Worm (Caenorhabditis elegans) whole organism, L1 larva: ENCODE measurements around the gene ZK682.7.

Experiments used
- C34B4.2 ChIP-seq: sonication (generic microtip); optimal IDR thresholded peaks from 2 replicates; lab custom pipeline; 2017; ENCODE audit warnings: mild to moderate bottlenecking, missing genetic modification characterization, missing compliant biosample characterization
- alr-1 ChIP-seq: fragments of 200-800 bp; sonication (Bioruptor generic); optimal IDR thresholded peaks from 2 replicates; lab custom pipeline; 2018; ENCODE audit warnings: borderline replicate concordance, mild to moderate bottlenecking, missing genetic modification characterization, missing compliant biosample characterization
- ama-1 ChIP-seq: fragments of 150-350 bp; optimal IDR thresholded peaks from 2 replicates; lab custom pipeline; 2014
- ceh-63 ChIP-seq: fragments of 200-800 bp; sonication (Bioruptor generic); optimal IDR thresholded peaks from 2 replicates; lab custom pipeline; 2018; ENCODE audit warnings: mild to moderate bottlenecking, missing genetic modification characterization, missing compliant biosample characterization
- ceh-82 ChIP-seq, 3 experiments: fragments of 150-350 bp in 1 of 3; sonication (generic microtip) in 2 of 3; optimal IDR thresholded peaks; 2 replicates each; lab custom pipeline; 2014 to 2017; ENCODE audit warnings: missing biosample characterization in 3 of 3, missing genetic modification characterization in 3 of 3
- ceh-88 ChIP-seq: fragments of 200-800 bp; sonication (Bioruptor generic); IDR thresholded peaks from 2 replicates; pipeline ENCODE4 v1.3.6; 2022; ENCODE audit warnings: missing genetic modification characterization, missing compliant biosample characterization
- ceh-90 ChIP-seq: sonication (generic microtip); optimal IDR thresholded peaks from 2 replicates; lab custom pipeline; 2016; ENCODE audit warnings: missing genetic modification characterization, missing compliant biosample characterization
- efl-1 ChIP-seq, 4 experiments: fragments of 150-350 bp; optimal IDR thresholded peaks in 3 of 4; peaks in 1 of 4; 1 replicate in 1 of 4; 2 replicates in 3 of 4; lab custom pipeline; 2014; ENCODE audit warnings: missing biosample characterization in 2 of 4, missing genetic modification characterization in 2 of 4, missing genetic modification reagents in 2 of 4
- efl-3 ChIP-seq: fragments of 200-800 bp; sonication (Bioruptor generic); optimal IDR thresholded peaks from 2 replicates; lab custom pipeline; 2018; ENCODE audit warnings: mild to moderate bottlenecking, missing genetic modification characterization, missing compliant biosample characterization
- elt-2 ChIP-seq: sonication (generic microtip); optimal IDR thresholded peaks from 2 replicates; lab custom pipeline; 2016; ENCODE audit warnings: missing genetic modification characterization, mild to moderate bottlenecking, inconsistent platforms, missing compliant biosample characterization, missing genetic modification reagents
- ets-5 ChIP-seq: fragments of 200-800 bp; sonication (Bioruptor generic); IDR thresholded peaks from 2 replicates; pipeline ENCODE4 v1.3.6; 2022; ENCODE audit warnings: missing genetic modification characterization, missing compliant biosample characterization
- fkh-10 ChIP-seq: sonication (generic microtip); optimal IDR thresholded peaks from 2 replicates; lab custom pipeline; 2017; ENCODE audit warnings: missing biosample characterization, missing genetic modification reagents, missing genetic modification characterization
- fkh-4 ChIP-seq: sonication (generic microtip); optimal IDR thresholded peaks from 2 replicates; lab custom pipeline; 2016; ENCODE audit warnings: missing compliant biosample characterization, missing genetic modification characterization, borderline replicate concordance
- fkh-8 ChIP-seq: sonication (generic microtip); optimal IDR thresholded peaks from 2 replicates; lab custom pipeline; 2016; ENCODE audit warnings: mild to moderate bottlenecking, missing genetic modification characterization, missing compliant biosample characterization
- fos-1 ChIP-seq: fragments of 150-350 bp; optimal IDR thresholded peaks from 2 replicates; lab custom pipeline; 2014; ENCODE audit warnings: missing biosample characterization, missing genetic modification characterization
- hlh-4 ChIP-seq: sonication (generic microtip); optimal IDR thresholded peaks from 2 replicates; lab custom pipeline; 2016; ENCODE audit warnings: mild to moderate bottlenecking, missing genetic modification characterization, missing compliant biosample characterization
- hpl-2 ChIP-seq: fragments of 150-350 bp; optimal IDR thresholded peaks from 2 replicates; lab custom pipeline; 2014; ENCODE audit warnings: missing biosample characterization, missing genetic modification reagents, missing genetic modification characterization
- irx-1 ChIP-seq: sonication (generic microtip); optimal IDR thresholded peaks from 2 replicates; lab custom pipeline; 2016; ENCODE audit warnings: missing genetic modification characterization, missing compliant biosample characterization
- jun-1 ChIP-seq: fragments of 150-350 bp; optimal IDR thresholded peaks from 2 replicates; lab custom pipeline; 2014; ENCODE audit warnings: missing biosample characterization, missing genetic modification reagents, missing genetic modification characterization
- lin-15B ChIP-seq: fragments of 150-350 bp; sonication (generic microtip); optimal IDR thresholded peaks from 3 replicates; lab custom pipeline; 2014; ENCODE audit warnings: missing biosample characterization, missing genetic modification characterization
- lin-39 ChIP-seq: fragments of 150-350 bp; optimal IDR thresholded peaks from 2 replicates; lab custom pipeline; 2014; ENCODE audit warnings: missing biosample characterization, missing genetic modification reagents, missing genetic modification characterization
- lir-3 ChIP-seq: sonication (generic microtip); optimal IDR thresholded peaks from 2 replicates; lab custom pipeline; 2016; ENCODE audit warnings: mild to moderate bottlenecking, missing genetic modification characterization, moderate library complexity, missing compliant biosample characterization; ENCODE audit not compliant: poor library complexity
- mab-9 ChIP-seq: fragments of 200-800 bp; sonication (Bioruptor generic); IDR thresholded peaks from 2 replicates; pipeline ENCODE4 v1.3.6; 2022; ENCODE audit warnings: missing genetic modification reagents, missing genetic modification characterization, missing compliant biosample characterization
- mdl-1 ChIP-seq, 2 experiments: fragments of 150-350 bp; optimal IDR thresholded peaks; 2 replicates each; lab custom pipeline; 2014 to 2017; ENCODE audit warnings: missing biosample characterization in 2 of 2, missing genetic modification characterization in 2 of 2, inconsistent platforms in 1 of 2
- nhr-11 ChIP-seq: fragments of 150-350 bp; optimal IDR thresholded peaks from 2 replicates; lab custom pipeline; 2014; ENCODE audit warnings: missing biosample characterization, missing genetic modification characterization
- nhr-12 ChIP-seq: sonication (generic microtip); optimal IDR thresholded peaks from 2 replicates; lab custom pipeline; 2017; ENCODE audit warnings: missing biosample characterization, missing genetic modification characterization
- nhr-19 ChIP-seq: fragments of 200-800 bp; sonication (Bioruptor generic); conservative IDR thresholded peaks from 2 replicates; pipeline ENCODE4 v1.3.6; 2022; ENCODE audit warnings: missing genetic modification characterization, missing compliant biosample characterization
- nhr-28 ChIP-seq: fragments of 150-350 bp; optimal IDR thresholded peaks from 2 replicates; lab custom pipeline; 2014; ENCODE audit warnings: missing biosample characterization, missing genetic modification characterization
- nhr-71 ChIP-seq: sonication (generic microtip); optimal IDR thresholded peaks from 2 replicates; lab custom pipeline; 2016; ENCODE audit warnings: mild to moderate bottlenecking, missing genetic modification characterization, moderate library complexity, missing compliant biosample characterization
- nhr-76 ChIP-seq: sonication (generic microtip); optimal IDR thresholded peaks from 2 replicates; lab custom pipeline; 2017; ENCODE audit warnings: missing biosample characterization, missing genetic modification characterization
- nhr-84 ChIP-seq: sonication (generic microtip); optimal IDR thresholded peaks from 2 replicates; lab custom pipeline; 2017; ENCODE audit warnings: missing biosample characterization, missing genetic modification characterization
- pag-3 ChIP-seq: sonication (generic microtip); optimal IDR thresholded peaks from 2 replicates; lab custom pipeline; 2017; ENCODE audit warnings: missing genetic modification characterization, mild to moderate bottlenecking, missing compliant biosample characterization, antibody characterized with exemption, borderline replicate concordance; ENCODE audit not compliant: insufficient read depth
- pqm-1 ChIP-seq: sonication (generic microtip); optimal IDR thresholded peaks from 3 replicates; lab custom pipeline; 2017; ENCODE audit warnings: missing biosample characterization, missing genetic modification characterization
- rnt-1 ChIP-seq: sonication (generic microtip); optimal IDR thresholded peaks from 2 replicates; lab custom pipeline; 2016; ENCODE audit warnings: mild to moderate bottlenecking, missing genetic modification characterization, moderate library complexity, missing compliant biosample characterization
- snpc-4 ChIP-seq: fragments of 150-350 bp; optimal IDR thresholded peaks from 2 replicates; lab custom pipeline; 2014; ENCODE audit warnings: missing biosample characterization, missing genetic modification characterization
- snu-23 ChIP-seq: sonication (generic microtip); optimal IDR thresholded peaks from 2 replicates; lab custom pipeline; 2016; ENCODE audit warnings: missing genetic modification characterization, missing compliant biosample characterization
- sptf-1 ChIP-seq: fragments of 150-350 bp; optimal IDR thresholded peaks from 2 replicates; lab custom pipeline; 2014; ENCODE audit warnings: missing biosample characterization, missing genetic modification characterization
- sup-37 ChIP-seq: fragments of 200-800 bp; sonication (Bioruptor generic); optimal IDR thresholded peaks from 2 replicates; lab custom pipeline; 2018; ENCODE audit warnings: mild to moderate bottlenecking, missing genetic modification characterization, missing compliant biosample characterization
- tbx-2 ChIP-seq: sonication (generic microtip); optimal IDR thresholded peaks from 2 replicates; lab custom pipeline; 2016; ENCODE audit warnings: missing genetic modification characterization, missing compliant biosample characterization
- tlp-1 ChIP-seq: fragments of 150-350 bp; optimal IDR thresholded peaks from 2 replicates; lab custom pipeline; 2014; ENCODE audit warnings: missing biosample characterization, missing genetic modification characterization
- unc-130 ChIP-seq: fragments of 150-350 bp; optimal IDR thresholded peaks from 2 replicates; lab custom pipeline; 2017; ENCODE audit warnings: missing biosample characterization, missing genetic modification characterization, inconsistent platforms
- unc-62 ChIP-seq: fragments of 150-350 bp; optimal IDR thresholded peaks from 2 replicates; lab custom pipeline; 2014; ENCODE audit warnings: missing biosample characterization, missing genetic modification reagents, missing genetic modification characterization
- xbp-1 ChIP-seq: sonication (generic microtip); optimal IDR thresholded peaks from 2 replicates; lab custom pipeline; 2016; ENCODE audit warnings: missing genetic modification characterization, missing compliant biosample characterization
- zag-1 ChIP-seq: fragments of 150-350 bp; optimal IDR thresholded peaks from 2 replicates; lab custom pipeline; 2014; ENCODE audit warnings: missing biosample characterization, missing genetic modification characterization
- ztf-11 ChIP-seq, 2 experiments: sonication (generic microtip); optimal IDR thresholded peaks; 2 replicates each; lab custom pipeline; 2016 to 2017; ENCODE audit warnings: missing genetic modification characterization in 2 of 2, missing biosample characterization in 1 of 2, missing compliant biosample characterization in 1 of 2
- ztf-4 ChIP-seq: fragments of 150-350 bp; optimal IDR thresholded peaks from 2 replicates; lab custom pipeline; 2014; ENCODE audit warnings: missing biosample characterization, missing genetic modification characterization

Gene ZK682.7

DNA sequence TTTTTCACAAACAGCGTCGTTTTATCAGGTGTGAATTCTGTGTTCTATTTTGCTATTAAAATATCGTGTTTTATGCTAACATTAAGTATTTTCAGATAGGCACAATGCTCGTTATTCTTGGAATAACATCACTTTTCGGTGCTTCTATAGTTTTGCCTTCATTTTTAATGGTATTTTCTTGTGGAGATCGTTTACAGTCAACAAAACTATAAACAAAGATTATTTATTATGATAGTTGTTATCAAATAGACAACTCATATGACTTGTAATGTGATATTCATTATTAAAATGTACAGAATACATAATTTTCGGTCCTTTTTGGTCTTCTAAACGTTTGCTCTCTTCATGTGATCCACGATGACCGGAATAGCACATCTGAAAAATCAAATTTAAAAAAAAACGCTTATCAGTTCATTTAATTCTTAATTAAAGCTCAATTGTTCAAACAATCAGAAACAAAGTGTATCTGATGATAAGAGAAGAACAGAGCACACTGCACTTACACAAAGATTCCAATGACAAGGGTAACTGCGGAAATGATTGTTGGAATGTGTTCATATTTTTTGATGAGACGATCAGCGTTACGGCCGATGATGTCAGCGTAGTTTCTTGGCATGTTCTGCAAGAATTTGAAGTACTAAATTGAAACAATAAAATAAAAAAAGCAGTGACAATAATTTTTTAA is 37.8 kb downstream of the ZK682.7 start, which contains the start of gene F07C3.9:
TSS of gene F07C3.9 (minus strand) at position 635 of the 685 bp plus-strand sequence.
- TF ChIP-seq efl-1 (optimal IDR thresholded peaks at IDR 0.05; lab: Kevin White, UChicago), result no peak
- peak in 1 of 2 experiments; percentile 23 for TF ChIP-seq efl-1 (GFP tag; optimal IDR thresholded peaks at IDR 0.05 in 1 of 2; lab: Kevin White, UChicago)
- no peak for TF ChIP-seq ceh-63 (GFP tag; lab: Kevin White, UChicago)
- TF ChIP-seq elt-2, result peak; percentile 77
- TF ChIP-seq tbx-2 (tag; lab: Kevin White, UChicago), result no peak
- TF ChIP-seq fkh-10 (GFP tag; lab: Kevin White, UChicago), result no peak
- no peak for TF ChIP-seq fos-1 (tag; lab: Kevin White, UChicago)
- no peak for TF ChIP-seq nhr-84

DNA sequence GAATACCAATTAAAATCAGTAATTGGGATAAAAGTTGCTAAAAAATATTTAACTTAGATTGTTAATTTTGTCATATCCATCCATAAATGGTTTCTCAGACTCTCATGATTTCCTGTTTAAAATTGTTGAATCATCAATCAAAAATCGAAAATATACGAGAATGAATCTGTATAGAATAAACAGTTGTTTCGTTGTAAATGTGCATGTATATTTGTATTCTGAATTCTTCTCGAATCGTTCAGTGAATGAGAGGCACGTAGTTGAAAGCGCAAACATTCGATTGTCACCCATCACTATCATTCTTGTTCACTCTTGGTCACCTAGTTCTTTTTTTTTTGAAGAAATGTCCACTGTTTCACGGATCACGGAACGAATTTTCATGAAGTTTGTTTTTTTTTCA is 42.0 kb downstream of the ZK682.7 start, which contains the start of gene ptd-2:
TSS of gene ptd-2 (plus strand) at position 301 of the 400 bp plus-strand sequence.
- TF ChIP-seq zag-1 (tag; lab: Kevin White, UChicago) (no peak), nhr-11 (tag; lab: Kevin White, UChicago) (no peak), ztf-11 (tag; optimal IDR thresholded peaks at IDR 0.05; lab: Kevin White, UChicago) (no peak), nhr-71 (no peak), mab-9 (no peak), C34B4.2 (tag; lab: Kevin White, UChicago) (no peak), efl-3 (GFP tag; lab: Kevin White, UChicago) (no peak), snu-23 (GFP tag; lab: Kevin White, UChicago) (no peak), ceh-63 (GFP tag; lab: Kevin White, UChicago) (no peak)

DNA sequence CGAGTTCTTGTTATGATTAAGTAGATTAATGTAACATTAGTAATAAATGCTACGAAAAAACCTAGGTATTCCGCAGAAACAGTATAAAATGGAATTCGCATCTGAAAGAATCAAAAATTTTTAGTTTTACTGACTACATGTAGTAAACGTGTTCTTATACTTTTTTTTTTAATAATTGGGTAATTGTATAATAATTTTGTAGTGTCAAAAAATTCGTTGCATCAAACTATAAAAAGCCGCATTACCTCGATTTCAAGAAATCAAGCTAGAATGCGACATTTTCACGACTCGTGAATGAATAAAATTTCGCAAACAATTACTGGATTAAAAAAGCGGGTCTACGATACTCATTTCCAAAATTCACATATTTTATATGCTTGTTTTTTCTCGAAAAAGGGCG is 42.8 kb downstream of the ZK682.7 start, which contains the start of gene str-94:
TSS of gene str-94 (minus strand) at position 101 of the 400 bp plus-strand sequence.
- TF ChIP-seq lin-15B, result no peak
- TF ChIP-seq irx-1, result no peak
- TF ChIP-seq unc-130 (tag; lab: Kevin White, UChicago), result no peak
- TF ChIP-seq snpc-4 (tag; lab: Kevin White, UChicago), result no peak
- no peak for TF ChIP-seq alr-1 (tag; lab: Kevin White, UChicago)

DNA sequence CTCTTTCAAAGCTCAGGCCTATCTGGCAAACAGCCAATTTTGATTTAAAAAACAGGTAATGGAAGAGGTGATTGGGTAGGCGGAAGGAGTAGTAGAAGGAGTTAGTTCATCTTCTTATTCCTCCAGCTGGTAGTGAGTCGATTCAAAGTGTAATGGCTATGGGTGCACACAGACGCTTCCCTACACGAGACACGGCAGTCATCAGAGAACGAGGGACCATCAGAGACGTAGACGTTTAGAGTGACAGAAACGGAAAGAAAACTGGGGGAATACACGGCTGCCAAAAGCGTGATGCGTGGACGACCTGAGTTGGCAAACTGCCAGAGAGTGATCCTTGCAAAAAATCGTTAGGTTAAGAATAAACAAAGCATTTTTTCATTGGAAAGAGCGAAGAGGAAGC is 44.5 kb downstream of the ZK682.7 start:
- TF ChIP-seq lin-39, result no peak
- TF ChIP-seq ets-5 (GFP tag; lab: Robert Waterston, UW), result no peak
- TF ChIP-seq ztf-4 (tag; lab: Kevin White, UChicago), result no peak
- no peak for TF ChIP-seq sup-37 (GFP tag; lab: Kevin White, UChicago)
- no peak for TF ChIP-seq ceh-90 (tag; lab: Kevin White, UChicago)
- TF ChIP-seq fkh-4, result no peak
- TF ChIP-seq ceh-88 (GFP tag; lab: Robert Waterston, UW), result no peak
- TF ChIP-seq elt-2, result no peak
- no peak for TF ChIP-seq nhr-12 (tag; lab: Kevin White, UChicago)
- TF ChIP-seq lir-3 (tag; lab: Kevin White, UChicago), result no peak
- TF ChIP-seq nhr-28 (tag; lab: Kevin White, UChicago), result no peak
- TF ChIP-seq C34B4.2 (tag; lab: Kevin White, UChicago), result no peak
- no peak for TF ChIP-seq ama-1 (lab: Kevin White, UChicago)
- no peak for TF ChIP-seq jun-1
- no peak for TF ChIP-seq nhr-76 (tag; lab: Kevin White, UChicago)
- no peak for TF ChIP-seq hpl-2
- no peak for TF ChIP-seq mab-9
- peak; percentile 43 for TF ChIP-seq rnt-1
- no peak for TF ChIP-seq pqm-1
- TF ChIP-seq ceh-82 (tag; optimal IDR thresholded peaks at IDR 0.05; lab: Kevin White, UChicago), result peak in 1 of 3 experiments; percentile 44
- peak; percentile 35 for TF ChIP-seq nhr-19 (GFP tag; lab: Robert Waterston, UW)
- TF ChIP-seq tlp-1 (tag; lab: Kevin White, UChicago), result no peak
- no peak for TF ChIP-seq tbx-2 (tag; lab: Kevin White, UChicago)
- no peak for TF ChIP-seq hlh-4 (tag; lab: Kevin White, UChicago)
- TF ChIP-seq unc-62 (GFP tag; lab: Kevin White, UChicago), result no peak
- no peak for TF ChIP-seq sptf-1
- peak in 1 of 2 experiments; percentile 34 for TF ChIP-seq mdl-1 (tag; optimal IDR thresholded peaks at IDR 0.05; lab: Kevin White, UChicago)
- no peak for TF ChIP-seq fkh-8 (tag; lab: Kevin White, UChicago)
- TF ChIP-seq lin-15B, result no peak
- TF ChIP-seq xbp-1 (tag; lab: Kevin White, UChicago), result no peak
- TF ChIP-seq pag-3 (tag; lab: Kevin White, UChicago), result peak; percentile 86
